Fruit fly (Drosophila melanogaster) whole organism, prepupa: ENCODE results near the gene brwl.

Experiments
- Blimp-1 ChIP-seq: fragments of 200-800 bp; sonication (Bioruptor generic); optimal IDR thresholded peaks from 3 replicates; lab custom pipeline; 2017; ENCODE audit warnings: missing biosample characterization, missing genetic modification characterization, mild to moderate bottlenecking, moderate library complexity, missing genetic modification reagents
- CG32006 ChIP-seq: fragments of 200-800 bp; sonication (Bioruptor generic); optimal IDR thresholded peaks from 3 replicates; lab custom pipeline; 2017; ENCODE audit warnings: missing biosample characterization, mild to moderate bottlenecking, missing genetic modification characterization
- CG7368 ChIP-seq: fragments of 200-800 bp; sonication (Bioruptor generic); optimal IDR thresholded peaks from 3 replicates; lab custom pipeline; 2016; ENCODE audit warnings: missing biosample characterization, missing genetic modification characterization
- CG8119 ChIP-seq: fragments of 200-800 bp; sonication (Bioruptor generic); IDR thresholded peaks from 3 replicates; pipeline ENCODE4 v1.3.6; 2022; ENCODE audit warnings: missing biosample characterization, missing genetic modification characterization
- Eip78C ChIP-seq: fragments of 200-800 bp; sonication (Bioruptor generic); peaks from one replicate; lab custom pipeline; 2016; ENCODE audit warnings: missing biosample characterization, missing genetic modification characterization
- Lpt ChIP-seq: fragments of 200-800 bp; sonication (Bioruptor generic); optimal IDR thresholded peaks from 3 replicates; lab custom pipeline; 2016; ENCODE audit warnings: missing biosample characterization, missing genetic modification characterization
- Sox14 ChIP-seq: fragments of 200-800 bp; sonication (Bioruptor generic); optimal IDR thresholded peaks from 3 replicates; lab custom pipeline; 2016; ENCODE audit warnings: missing biosample characterization, missing genetic modification characterization
- dsx ChIP-seq: fragments of 200-800 bp; optimal IDR thresholded peaks from 3 replicates; lab custom pipeline; 2019; ENCODE audit warnings: missing biosample characterization, mild to moderate bottlenecking, missing genetic modification characterization, moderate library complexity; ENCODE audit not compliant: poor library complexity, severe bottlenecking
- lz ChIP-seq: fragments of 200-800 bp; sonication (Bioruptor generic); optimal IDR thresholded peaks from 3 replicates; lab custom pipeline; 2016; ENCODE audit warnings: missing biosample characterization, missing genetic modification characterization
- net ChIP-seq: fragments of 200-800 bp; sonication (Bioruptor generic); optimal IDR thresholded peaks from 3 replicates; lab custom pipeline; 2016; ENCODE audit warnings: missing biosample characterization, missing genetic modification characterization
- ss ChIP-seq, 2 experiments: fragments of 200-800 bp; sonication (Bioruptor generic); optimal IDR thresholded peaks; 2 replicates in 1 of 2; 3 replicates in 1 of 2; lab custom pipeline; 2017 to 2018; ENCODE audit warnings: mild to moderate bottlenecking in 2 of 2, missing biosample characterization in 2 of 2, missing genetic modification characterization in 2 of 2, moderate library complexity in 1 of 2

DNA sequence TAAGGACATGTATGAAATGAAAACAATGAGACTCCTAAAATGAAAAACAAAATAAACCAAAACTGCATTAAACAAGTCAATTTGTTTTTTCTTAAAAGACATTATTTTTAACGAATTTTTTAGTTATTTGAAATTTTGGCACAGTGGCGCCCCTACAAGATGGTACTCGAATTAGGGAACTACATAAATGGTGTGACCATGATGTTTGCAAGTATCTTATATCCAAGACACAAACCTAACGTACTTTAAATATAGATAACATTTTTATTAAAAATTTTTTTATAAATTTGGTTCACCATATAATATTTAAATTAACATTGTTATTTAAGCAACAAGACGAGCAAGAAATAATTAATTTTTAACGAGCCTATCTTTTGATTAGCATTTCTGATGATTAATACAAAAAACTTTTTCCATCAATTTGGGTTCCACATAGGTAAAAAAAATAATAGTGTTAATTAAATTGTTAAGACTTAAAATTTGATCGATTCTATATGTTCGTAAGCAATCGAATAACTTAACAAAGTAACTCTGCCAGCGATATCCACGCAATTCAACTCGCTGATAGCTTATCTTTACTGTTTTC, 28.6 kb upstream of the brwl start, which contains the start of gene CG17855:
- no peak for TF ChIP-seq Lpt (GFP tag; lab: Kevin White, UChicago)
- no peak for TF ChIP-seq Eip78C (GFP tag; lab: Kevin White, UChicago)
- TF ChIP-seq dsx = no peak
- TF ChIP-seq CG8119 = no peak
- TF ChIP-seq Sox14 (GFP tag; lab: Kevin White, UChicago) = no peak
- TF ChIP-seq net (GFP tag; lab: Kevin White, UChicago) = no peak
- no peak for TF ChIP-seq lz
- TF ChIP-seq ss (GFP tag; optimal IDR thresholded peaks at IDR 0.05; lab: Kevin White, UChicago) = no peak
- TF ChIP-seq CG32006 (GFP tag; lab: Kevin White, UChicago) = no peak
- no peak for TF ChIP-seq CG7368 (GFP tag; lab: Kevin White, UChicago)
- no peak for TF ChIP-seq Blimp-1 (GFP tag; lab: Kevin White, UChicago)
